Worm (Caenorhabditis elegans): ENCODE measurements around the gene cox-5A.

Gene cox-5A

ce11 chrIII:12904987-12905541, at the start of gene cox-5A:
TSS of gene cox-5A (plus strand) at chrIII:12905491.
- TF ChIP-seq ceh-30 (tag; optimal IDR thresholded peaks at IDR 0.05) (peak; percentile 86), hlh-8 (tag; optimal IDR thresholded peaks at IDR 0.05) (no peak), unc-3 (GFP tag; conservative IDR thresholded peaks at IDR 0.05) (no peak), unc-3 (tag; optimal IDR thresholded peaks at IDR 0.05) (peak; percentile 24), che-1 (tag; optimal IDR thresholded peaks at IDR 0.05) (no peak), ref-2 (tag; optimal IDR thresholded peaks at IDR 0.05) (peak; percentile 90), elt-2 (tag; optimal IDR thresholded peaks at IDR 0.05) (peak; percentile 65), F13H6.1 (tag; optimal IDR thresholded peaks at IDR 0.05) (peak; percentile 43), unc-55 (GFP tag; optimal IDR thresholded peaks at IDR 0.05) (peak; percentile 78), ceh-34 (tag; optimal IDR thresholded peaks at IDR 0.05) (peak; percentile 91), T23F11.4 (GFP tag; optimal IDR thresholded peaks at IDR 0.05) (no peak), madf-2 (tag; optimal IDR thresholded peaks at IDR 0.05) (peak; percentile 52), ceh-24 (tag; optimal IDR thresholded peaks at IDR 0.05) (no peak), nhr-11 (tag; optimal IDR thresholded peaks at IDR 0.05) (no peak), Y22D7AL.16 (tag; optimal IDR thresholded peaks at IDR 0.05) (no peak), K02D7.2 (tag; optimal IDR thresholded peaks at IDR 0.05) (peak; percentile 91), npax-4 (tag; optimal IDR thresholded peaks at IDR 0.05) (peak; percentile 28), unc-86 (tag; optimal IDR thresholded peaks at IDR 0.05) (peak; percentile 70), dmd-4 (tag; optimal IDR thresholded peaks at IDR 0.05; ENCODE audit: borderline replicate concordance) (no peak), ceh-6 (GFP tag; optimal IDR thresholded peaks at IDR 0.05) (peak; percentile 21), hlh-6 (tag; optimal IDR thresholded peaks at IDR 0.05) (peak; percentile 58), dve-1 (tag; optimal IDR thresholded peaks at IDR 0.05) (peak; percentile 77), ztf-16 (tag; optimal IDR thresholded peaks at IDR 0.05) (peak; percentile 88), ceh-48 (tag; optimal IDR thresholded peaks at IDR 0.05) (peak; percentile 86), ceh-19 (GFP tag; optimal IDR thresholded peaks at IDR 0.05) (peak; percentile 38), pros-1 (tag; optimal IDR thresholded peaks at IDR 0.05) (peak; percentile 11), nhr-232 (tag; optimal IDR thresholded peaks at IDR 0.05) (no peak), lin-11 (tag; optimal IDR thresholded peaks at IDR 0.05) (peak; percentile 24), pax-1 (tag; optimal IDR thresholded peaks at IDR 0.05) (peak; percentile 81), zip-5 (tag; optimal IDR thresholded peaks at IDR 0.05) (no peak), ets-4 (tag; optimal IDR thresholded peaks at IDR 0.05) (peak; percentile 61), ceh-22 (tag; optimal IDR thresholded peaks at IDR 0.05) (peak; percentile 38), syd-9 (tag; optimal IDR thresholded peaks at IDR 0.05) (peak; percentile 32), mec-3 (tag; optimal IDR thresholded peaks at IDR 0.05; ENCODE audit: borderline replicate concordance) (no peak), tbx-2 (tag; optimal IDR thresholded peaks at IDR 0.05) (peak; percentile 91), eyg-1 (tag; optimal IDR thresholded peaks at IDR 0.05) (no peak), pag-3 (tag; optimal IDR thresholded peaks at IDR 0.05; ENCODE audit: borderline replicate concordance) (no peak), K09A11.1 (tag; optimal IDR thresholded peaks at IDR 0.05; ENCODE audit: insufficient read depth) (peak; percentile 50), sdc-2 (tag; optimal IDR thresholded peaks at IDR 0.05) (peak; percentile 21), C38D4.7 (GFP tag; optimal IDR thresholded peaks at IDR 0.05) (no peak), hlh-15 (tag; optimal IDR thresholded peaks at IDR 0.05) (peak; percentile 20), pat-9 (tag; optimal IDR thresholded peaks at IDR 0.05) (peak; percentile 41), pqm-1 (tag; optimal IDR thresholded peaks at IDR 0.05) (peak; percentile 59), fkh-10 (GFP tag; optimal IDR thresholded peaks at IDR 0.05) (peak; percentile 31), pha-2 (tag; optimal IDR thresholded peaks at IDR 0.05) (peak; percentile 56), ama-1 (optimal IDR thresholded peaks at IDR 0.05) (no peak), ceh-45 (GFP tag; IDR thresholded peaks at IDR 0.05) (0 out of 2 replicates have a peak, but pooled peaks have one; percentile 31), ceh-9 (tag; optimal IDR thresholded peaks at IDR 0.05) (no peak), nfya-1 (tag; optimal IDR thresholded peaks at IDR 0.05) (peak; percentile 99), sox-2 (GFP tag; IDR thresholded peaks at IDR 0.05) (peak; percentile 96), odd-2 (tag; optimal IDR thresholded peaks at IDR 0.05) (no peak), fkh-6 (tag; optimal IDR thresholded peaks at IDR 0.05) (no peak), ceh-14 (tag; optimal IDR thresholded peaks at IDR 0.05) (peak; percentile 92)
